Fruit fly (Drosophila melanogaster) whole organism, wandering third instar larva: Measurements from ENCODE around the gene Bre1.

ENCODE experiments used
- Abd-B ChIP-seq: fragments of >200 bp; optimal IDR thresholded peaks from 2 replicates; lab custom pipeline; 2017; ENCODE audit warnings: missing biosample characterization, missing genetic modification characterization
- Dif ChIP-seq: fragments of 200-275, 200-300 bp; sonication (Bioruptor generic); optimal IDR thresholded peaks from 2 replicates; lab custom pipeline; 2018; ENCODE audit warnings: missing biosample characterization, missing genetic modification characterization; ENCODE audit not compliant: partially characterized antibody
- Jra ChIP-seq: sonication (Bioruptor generic); optimal IDR thresholded peaks from 2 replicates; lab custom pipeline; 2016; ENCODE audit warnings: missing biosample characterization, missing genetic modification characterization
- Myc ChIP-seq: fragments of >200 bp; optimal IDR thresholded peaks from 2 replicates; lab custom pipeline; 2017
- OdsH ChIP-seq: fragments of 200-800 bp; sonication (Bioruptor generic); optimal IDR thresholded peaks from 2 replicates; lab custom pipeline; 2016; ENCODE audit warnings: missing biosample characterization, mild to moderate bottlenecking, missing genetic modification characterization
- dsf ChIP-seq: sonication (Bioruptor generic); optimal IDR thresholded peaks from 2 replicates; lab custom pipeline; 2016; ENCODE audit warnings: missing biosample characterization, missing genetic modification characterization, borderline replicate concordance
- ey ChIP-seq: fragments of 200-800 bp; sonication (Bioruptor generic); optimal IDR thresholded peaks from 2 replicates; lab custom pipeline; 2016; ENCODE audit warnings: missing biosample characterization, missing genetic modification characterization
- fru ChIP-seq: fragments of 200-800 bp; sonication (Bioruptor generic); optimal IDR thresholded peaks from 3 replicates; lab custom pipeline; 2016; ENCODE audit warnings: missing biosample characterization, mild to moderate bottlenecking, missing genetic modification characterization
- h ChIP-seq: fragments of 200-800 bp; sonication (Bioruptor generic); optimal IDR thresholded peaks from 3 replicates; lab custom pipeline; 2016; ENCODE audit warnings: missing biosample characterization, mild to moderate bottlenecking, missing genetic modification characterization
- pan ChIP-seq: fragments of >200 bp; optimal IDR thresholded peaks from 2 replicates; lab custom pipeline; 2017
- tai ChIP-seq: sonication (Bioruptor generic); optimal IDR thresholded peaks from 2 replicates; lab custom pipeline; 2016; ENCODE audit warnings: missing biosample characterization, missing genetic modification characterization
- usp ChIP-seq: fragments of >200 bp; optimal IDR thresholded peaks from 2 replicates; lab custom pipeline; 2017; ENCODE audit warnings: missing biosample characterization, missing genetic modification characterization

DNA sequence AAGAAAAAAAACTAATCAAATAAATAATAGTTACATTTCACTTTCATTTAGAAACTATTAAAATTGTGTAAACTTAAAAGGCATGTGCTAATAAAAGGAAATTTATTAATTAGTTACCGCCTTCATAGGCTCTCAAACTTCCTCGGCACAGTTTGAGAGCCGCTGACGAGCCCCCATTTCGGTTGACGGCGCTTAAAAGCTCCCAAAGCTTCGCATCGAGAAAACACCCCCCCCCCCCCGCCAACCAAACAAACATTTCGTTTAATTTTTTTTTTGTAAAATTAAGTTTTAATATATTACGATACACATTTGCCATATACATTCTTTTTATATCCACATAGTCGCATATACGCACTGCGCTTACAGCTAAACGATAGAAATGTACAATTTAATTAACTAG lies 3.3 kb upstream of the Bre1 start:
- TF ChIP-seq Abd-B (GFP tag; lab: Kevin White, UChicago) (no peak), pan (no peak), fru (GFP tag; lab: Kevin White, UChicago) (no peak), Dif (GFP tag; lab: Kevin White, UChicago) (no peak), usp (GFP tag; lab: Kevin White, UChicago) (no peak), dsf (no peak), ey (GFP tag; lab: Kevin White, UChicago) (no peak), Myc (lab: Kevin White, UChicago) (peak; percentile 15), OdsH (GFP tag; lab: Kevin White, UChicago) (no peak), tai (no peak), Jra (GFP tag; lab: Kevin White, UChicago) (no peak), h (GFP tag; lab: Kevin White, UChicago) (no peak)
